Worm (Caenorhabditis elegans) whole organism, L2 larva: Measurements from ENCODE around the gene syf-2.

Experiments used
- C34F6.9 ChIP-seq: fragments of 150-350 bp; optimal IDR thresholded peaks from 2 replicates; lab custom pipeline; 2014; ENCODE audit warnings: missing biosample characterization, missing genetic modification characterization
- F13H6.1 ChIP-seq: sonication (generic microtip); optimal IDR thresholded peaks from 2 replicates; lab custom pipeline; 2016; ENCODE audit warnings: missing genetic modification characterization, missing compliant biosample characterization
- R02D3.7 ChIP-seq: fragments of 150-350 bp; optimal IDR thresholded peaks from 2 replicates; lab custom pipeline; 2014; ENCODE audit warnings: missing biosample characterization, missing genetic modification characterization
- Y55F3AM.14 ChIP-seq: fragments of 200-800 bp; sonication (Bioruptor generic); optimal IDR thresholded peaks from 2 replicates; lab custom pipeline; 2018; ENCODE audit warnings: mild to moderate bottlenecking, missing genetic modification characterization, missing compliant biosample characterization
- ZK546.5 ChIP-seq: sonication (generic microtip); optimal IDR thresholded peaks from 2 replicates; lab custom pipeline; 2017; ENCODE audit warnings: missing biosample characterization, missing genetic modification characterization
- alr-1 ChIP-seq: fragments of 150-350 bp; optimal IDR thresholded peaks from 2 replicates; lab custom pipeline; 2014; ENCODE audit warnings: missing biosample characterization, missing genetic modification characterization
- aly-2 ChIP-seq: fragments of 150-350 bp; optimal IDR thresholded peaks from 2 replicates; lab custom pipeline; 2014; ENCODE audit warnings: missing biosample characterization, missing genetic modification characterization
- ama-1 ChIP-seq: fragments of 150-350 bp; optimal IDR thresholded peaks from 2 replicates; lab custom pipeline; 2018; ENCODE audit warnings: inconsistent platforms
- blmp-1 ChIP-seq: sonication (generic microtip); optimal IDR thresholded peaks from 2 replicates; lab custom pipeline; 2017; ENCODE audit warnings: missing genetic modification characterization, mild to moderate bottlenecking, missing compliant biosample characterization, antibody characterized with exemption, moderate library complexity; ENCODE audit not compliant: insufficient read depth
- ceh-16 ChIP-seq: fragments of 150-350 bp; optimal IDR thresholded peaks from 2 replicates; lab custom pipeline; 2014; ENCODE audit warnings: missing biosample characterization, missing genetic modification characterization
- ceh-82 ChIP-seq: fragments of 150-350 bp; optimal IDR thresholded peaks from 2 replicates; lab custom pipeline; 2014; ENCODE audit warnings: missing biosample characterization, missing genetic modification characterization
- crh-2 ChIP-seq: sonication (generic microtip); optimal IDR thresholded peaks from 2 replicates; lab custom pipeline; 2017; ENCODE audit warnings: missing biosample characterization, missing genetic modification characterization
- dmd-4 ChIP-seq: sonication (generic microtip); optimal IDR thresholded peaks from 2 replicates; lab custom pipeline; 2017; ENCODE audit warnings: missing biosample characterization, missing genetic modification characterization
- egl-27 ChIP-seq: sonication (generic microtip); optimal IDR thresholded peaks from 3 replicates; lab custom pipeline; 2017; ENCODE audit warnings: missing biosample characterization, missing genetic modification reagents, missing genetic modification characterization
- elt-1 ChIP-seq: fragments of 150-350 bp; optimal IDR thresholded peaks from 2 replicates; lab custom pipeline; 2014; ENCODE audit warnings: missing biosample characterization, missing genetic modification characterization
- elt-3 ChIP-seq: sonication (generic microtip); optimal IDR thresholded peaks from 2 replicates; lab custom pipeline; 2017; ENCODE audit warnings: missing biosample characterization, missing genetic modification characterization
- fos-1 ChIP-seq: fragments of 150-350 bp; optimal IDR thresholded peaks from 2 replicates; lab custom pipeline; 2014; ENCODE audit warnings: missing biosample characterization, missing genetic modification characterization
- gmeb-1 ChIP-seq: fragments of 150-350 bp; optimal IDR thresholded peaks from 2 replicates; lab custom pipeline; 2014; ENCODE audit warnings: missing biosample characterization, missing genetic modification characterization
- lin-11 ChIP-seq: fragments of 150-350 bp; sonication (generic microtip); optimal IDR thresholded peaks from 2 replicates; lab custom pipeline; 2014; ENCODE audit warnings: missing biosample characterization, missing genetic modification characterization, inconsistent platforms, mixed read lengths
- lin-13 ChIP-seq: fragments of 150-350 bp; optimal IDR thresholded peaks from 2 replicates; lab custom pipeline; 2014; ENCODE audit warnings: missing biosample characterization, missing genetic modification reagents, missing genetic modification characterization
- lin-39 ChIP-seq: fragments of 150-350 bp; optimal IDR thresholded peaks from 2 replicates; lab custom pipeline; 2014; ENCODE audit warnings: missing biosample characterization, missing genetic modification reagents, missing genetic modification characterization
- lsy-2 ChIP-seq, 2 experiments: fragments of 150-350 bp in 1 of 2; sonication (generic microtip) in 1 of 2; optimal IDR thresholded peaks; 2 replicates each; lab custom pipeline; 2014 to 2017; ENCODE audit warnings: missing biosample characterization in 2 of 2, missing genetic modification characterization in 2 of 2
- mbf-1 ChIP-seq: sonication (generic microtip); optimal IDR thresholded peaks from 2 replicates; lab custom pipeline; 2017; ENCODE audit warnings: missing biosample characterization, missing genetic modification characterization
- mdl-1 ChIP-seq, 2 experiments: fragments of 150-350 bp in 1 of 2; sonication (generic microtip) in 1 of 2; optimal IDR thresholded peaks; 2 replicates each; lab custom pipeline; 2017; ENCODE audit warnings: missing biosample characterization in 2 of 2, missing genetic modification characterization in 2 of 2
- nhr-10 ChIP-seq: sonication (generic microtip); optimal IDR thresholded peaks from 2 replicates; lab custom pipeline; 2017; ENCODE audit warnings: missing biosample characterization, missing genetic modification characterization
- nhr-11 ChIP-seq: fragments of 150-350 bp; optimal IDR thresholded peaks from 2 replicates; lab custom pipeline; 2014; ENCODE audit warnings: missing biosample characterization, missing genetic modification characterization
- nhr-12 ChIP-seq: fragments of 150-350 bp; optimal IDR thresholded peaks from 2 replicates; lab custom pipeline; 2014; ENCODE audit warnings: missing biosample characterization, missing genetic modification characterization
- nhr-129 ChIP-seq: fragments of 150-350 bp; optimal IDR thresholded peaks from 2 replicates; lab custom pipeline; 2014; ENCODE audit warnings: missing biosample characterization, missing genetic modification characterization
- nhr-21 ChIP-seq: fragments of 150-350 bp; optimal IDR thresholded peaks from 2 replicates; lab custom pipeline; 2014; ENCODE audit warnings: missing biosample characterization, missing genetic modification characterization
- nhr-23 ChIP-seq: fragments of 150-350 bp; optimal IDR thresholded peaks from 2 replicates; lab custom pipeline; 2014; ENCODE audit warnings: missing biosample characterization, missing genetic modification reagents, missing genetic modification characterization
- nhr-237 ChIP-seq: fragments of 150-350 bp; optimal IDR thresholded peaks from 2 replicates; lab custom pipeline; 2014; ENCODE audit warnings: missing biosample characterization, missing genetic modification characterization
- nhr-25 ChIP-seq: fragments of 150-350 bp; sonication (generic microtip); optimal IDR thresholded peaks from 3 replicates; lab custom pipeline; 2014; ENCODE audit warnings: missing biosample characterization, missing genetic modification characterization
- nhr-6 ChIP-seq: fragments of 150-350 bp; optimal IDR thresholded peaks from 2 replicates; lab custom pipeline; 2014; ENCODE audit warnings: missing biosample characterization, missing genetic modification characterization
- nhr-77 ChIP-seq: fragments of 150-350 bp; optimal IDR thresholded peaks from 2 replicates; lab custom pipeline; 2014; ENCODE audit warnings: missing biosample characterization, missing genetic modification characterization
- peb-1 ChIP-seq: fragments of 150-350 bp; optimal IDR thresholded peaks from 2 replicates; lab custom pipeline; 2014; ENCODE audit warnings: missing biosample characterization, missing genetic modification characterization
- sem-4 ChIP-seq: fragments of 150-350 bp; optimal IDR thresholded peaks from 2 replicates; lab custom pipeline; 2014; ENCODE audit warnings: missing biosample characterization, missing genetic modification reagents, missing genetic modification characterization
- skn-1 ChIP-seq: sonication (generic microtip); optimal IDR thresholded peaks from 2 replicates; lab custom pipeline; 2017; ENCODE audit warnings: missing biosample characterization, missing genetic modification characterization
- sma-3 ChIP-seq: sonication (generic microtip); optimal IDR thresholded peaks from 2 replicates; lab custom pipeline; 2016; ENCODE audit warnings: missing genetic modification reagents, missing genetic modification characterization, missing compliant biosample characterization
- sma-9 ChIP-seq, 2 experiments: fragments of 150-350 bp in 1 of 2; sonication (generic microtip) in 1 of 2; optimal IDR thresholded peaks; 2 replicates each; lab custom pipeline; 2014 to 2016; ENCODE audit warnings: missing genetic modification characterization in 2 of 2, mild to moderate bottlenecking in 1 of 2, missing biosample characterization in 1 of 2, missing compliant biosample characterization in 1 of 2, missing genetic modification reagents in 1 of 2, moderate library complexity in 1 of 2
- snpc-4 ChIP-seq: fragments of 150-350 bp; optimal IDR thresholded peaks from 2 replicates; lab custom pipeline; 2014; ENCODE audit warnings: missing biosample characterization, missing genetic modification characterization
- unc-39 ChIP-seq: fragments of 150-350 bp; optimal IDR thresholded peaks from 2 replicates; lab custom pipeline; 2014; ENCODE audit warnings: missing biosample characterization, missing genetic modification characterization
- unc-55 ChIP-seq: fragments of 150-350 bp; sonication (generic microtip); optimal IDR thresholded peaks from 3 replicates; lab custom pipeline; 2014; ENCODE audit warnings: missing biosample characterization, missing genetic modification reagents, missing genetic modification characterization
- unc-62 ChIP-seq: fragments of 150-350 bp; optimal IDR thresholded peaks from 2 replicates; lab custom pipeline; 2014; ENCODE audit warnings: missing biosample characterization, missing genetic modification reagents, missing genetic modification characterization
- zag-1 ChIP-seq: fragments of 150-350 bp; optimal IDR thresholded peaks from 2 replicates; lab custom pipeline; 2014; ENCODE audit warnings: missing biosample characterization, missing genetic modification characterization
- ztf-1 ChIP-seq: fragments of 200-800 bp; sonication (Bioruptor generic); conservative IDR thresholded peaks from 2 replicates; pipeline ENCODE4 v1.3.6; 2022; ENCODE audit warnings: missing genetic modification characterization, missing compliant biosample characterization
- ztf-11 ChIP-seq: sonication (generic microtip); optimal IDR thresholded peaks from 2 replicates; lab custom pipeline; 2017; ENCODE audit warnings: missing biosample characterization, missing genetic modification characterization
- ztf-4 ChIP-seq: fragments of 150-350 bp; optimal IDR thresholded peaks from 2 replicates; lab custom pipeline; 2014; ENCODE audit warnings: missing biosample characterization, missing genetic modification characterization

Gene syf-2

ce11 chrIII:7210486-7210885, 48.6 kb upstream of the syf-2 start:
- TF ChIP-seq unc-55: peak; percentile 22
- no peak for TF ChIP-seq Y55F3AM.14 (GFP tag; lab: Kevin White, UChicago)

ce11 chrIII:7209721-7210120, 47.8 kb upstream of the syf-2 start, which contains the start of gene R151.2:
Gene R151.2 (plus strand): TSS chrIII:7209967.
- TF ChIP-seq nhr-11 (tag; lab: Kevin White, UChicago) (no peak), elt-3 (no peak), ZK546.5 (tag; lab: Kevin White, UChicago) (no peak), egl-27 (tag; lab: Kevin White, UChicago) (no peak), skn-1 (tag; lab: Kevin White, UChicago) (no peak), nhr-77 (no peak), sma-3 (GFP tag; lab: Kevin White, UChicago) (no peak), ama-1 (no peak), lin-39 (tag; lab: Kevin White, UChicago) (no peak), nhr-129 (tag; lab: Kevin White, UChicago) (no peak), unc-39 (tag; lab: Kevin White, UChicago) (no peak), alr-1 (tag; lab: Kevin White, UChicago) (no peak), C34F6.9 (tag; lab: Kevin White, UChicago) (no peak), mbf-1 (no peak), nhr-21 (tag; lab: Kevin White, UChicago) (no peak)

ce11 chrIII:7207903-7208497, 46.1 kb upstream of the syf-2 start, which contains the start of gene rpl-6:
Gene rpl-6 (plus strand): TSS chrIII:7208447.
- TF ChIP-seq nhr-77 (peak; percentile 50), nhr-11 (tag; lab: Kevin White, UChicago) (no peak), nhr-237 (tag; lab: Kevin White, UChicago) (no peak), nhr-21 (tag; lab: Kevin White, UChicago) (peak; percentile 88), R02D3.7 (peak; percentile 28), crh-2 (tag; lab: Kevin White, UChicago) (peak; percentile 95), aly-2 (tag; lab: Kevin White, UChicago) (no peak), ztf-4 (tag; lab: Kevin White, UChicago) (peak; percentile 73), egl-27 (tag; lab: Kevin White, UChicago) (peak; percentile 76), mbf-1 (no peak), peb-1 (tag; lab: Kevin White, UChicago) (no peak), unc-39 (tag; lab: Kevin White, UChicago) (no peak), alr-1 (tag; lab: Kevin White, UChicago) (no peak), fos-1 (tag; lab: Kevin White, UChicago) (peak; percentile 77), Y55F3AM.14 (GFP tag; lab: Kevin White, UChicago) (no peak), unc-62 (no peak), lin-39 (tag; lab: Kevin White, UChicago) (no peak), nhr-23 (no peak), ZK546.5 (tag; lab: Kevin White, UChicago) (peak; percentile 85), nhr-25 (tag; lab: Kevin White, UChicago) (peak; percentile 89), mdl-1 (tag; optimal IDR thresholded peaks at IDR 0.05; lab: Kevin White, UChicago) (peak in 1 of 2 experiments; percentile 68), ztf-11 (tag; lab: Kevin White, UChicago) (no peak), snpc-4 (tag; lab: Kevin White, UChicago) (peak; percentile 47), nhr-12 (no peak), sma-3 (GFP tag; lab: Kevin White, UChicago) (peak; percentile 91), nhr-10 (tag; lab: Kevin White, UChicago) (no peak), skn-1 (tag; lab: Kevin White, UChicago) (peak; percentile 5), lsy-2 (tag; optimal IDR thresholded peaks at IDR 0.05; lab: Kevin White, UChicago) (peak; percentile 98 to 100), gmeb-1 (tag; lab: Kevin White, UChicago) (peak; percentile 89), lin-11 (tag; lab: Kevin White, UChicago) (peak; percentile 94), C34F6.9 (tag; lab: Kevin White, UChicago) (peak; percentile 92), blmp-1 (tag; lab: Kevin White, UChicago) (peak; percentile 72), ceh-82 (tag; lab: Kevin White, UChicago) (peak; percentile 25), unc-55 (peak; percentile 99), ztf-1 (no peak), sem-4 (tag; lab: Kevin White, UChicago) (peak; percentile 80), elt-3 (no peak), nhr-6 (tag; lab: Kevin White, UChicago) (peak; percentile 58), ceh-16 (tag; lab: Kevin White, UChicago) (peak; percentile 17), dmd-4 (tag; lab: Kevin White, UChicago) (no peak), sma-9 (GFP tag; optimal IDR thresholded peaks at IDR 0.05; lab: Kevin White, UChicago) (peak; percentile 86), sma-9 (tag; optimal IDR thresholded peaks at IDR 0.05; lab: Kevin White, UChicago) (no peak), ama-1 (peak; percentile 41), zag-1 (tag; lab: Kevin White, UChicago) (peak; percentile 70), nhr-129 (tag; lab: Kevin White, UChicago) (peak; percentile 90), lin-13 (GFP tag; lab: Kevin White, UChicago) (peak; percentile 93), F13H6.1 (peak; percentile 77), elt-1 (tag; lab: Kevin White, UChicago) (no peak)
